Worm (Caenorhabditis elegans): ENCODE data around the gene ipla-2.

DNA sequence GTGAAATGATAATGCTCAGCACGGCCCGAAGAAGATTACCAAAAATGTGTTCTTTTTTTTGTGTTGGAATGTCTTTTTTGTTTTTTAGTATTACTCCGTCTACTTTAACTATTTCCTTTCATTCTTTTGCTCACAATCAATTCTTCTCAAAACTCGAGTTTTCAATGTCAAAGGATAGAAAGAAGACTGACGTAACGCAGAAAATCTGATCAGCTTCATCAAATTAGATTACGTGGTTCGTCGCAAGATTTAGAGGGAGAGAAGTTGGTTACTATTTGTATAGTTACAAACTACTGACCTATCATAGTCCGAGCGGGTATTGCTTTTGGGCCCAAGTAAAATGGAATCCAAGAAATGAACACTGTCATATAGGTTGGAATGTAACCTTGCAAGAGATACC is 34.2 kb downstream of the ipla-2 start:
- TF ChIP-seq chd-7 (tag; optimal IDR thresholded peaks at IDR 0.05), result no peak
- no peak for TF ChIP-seq gei-17 (GFP tag; optimal IDR thresholded peaks at IDR 0.05)
- no peak for TF ChIP-seq die-1 (tag; optimal IDR thresholded peaks at IDR 0.05)
- no peak for TF ChIP-seq let-526 (GFP tag; IDR thresholded peaks at IDR 0.05)
- TF ChIP-seq ceh-79 (tag; optimal IDR thresholded peaks at IDR 0.05), result no peak
- TF ChIP-seq madf-6 (GFP tag; IDR thresholded peaks at IDR 0.05), result no peak
- TF ChIP-seq snpc-4 (GFP tag; optimal IDR thresholded peaks at IDR 0.05), result no peak
- TF ChIP-seq snpc-4 (tag; optimal IDR thresholded peaks at IDR 0.05), result no peak
- TF ChIP-seq lin-54 (GFP tag; optimal IDR thresholded peaks at IDR 0.05), result no peak

Data from whole organism, young adult.